Worm (Caenorhabditis elegans) whole organism, midembryonic: ENCODE measurements around the gene F15H10.7.

ENCODE experiments used
- flt-1 ChIP-seq: fragments of 200-800 bp; sonication (Bioruptor generic); IDR thresholded peaks from 2 replicates; pipeline ENCODE4 v1.3.6; 2022; ENCODE audit warnings: missing genetic modification characterization, missing compliant biosample characterization
- ztf-29 ChIP-seq: fragments of 200-800 bp; sonication (Bioruptor generic); IDR thresholded peaks from 2 replicates; pipeline ENCODE4 v1.3.6; 2022; ENCODE audit warnings: missing genetic modification reagents, missing genetic modification characterization, missing compliant biosample characterization

DNA sequence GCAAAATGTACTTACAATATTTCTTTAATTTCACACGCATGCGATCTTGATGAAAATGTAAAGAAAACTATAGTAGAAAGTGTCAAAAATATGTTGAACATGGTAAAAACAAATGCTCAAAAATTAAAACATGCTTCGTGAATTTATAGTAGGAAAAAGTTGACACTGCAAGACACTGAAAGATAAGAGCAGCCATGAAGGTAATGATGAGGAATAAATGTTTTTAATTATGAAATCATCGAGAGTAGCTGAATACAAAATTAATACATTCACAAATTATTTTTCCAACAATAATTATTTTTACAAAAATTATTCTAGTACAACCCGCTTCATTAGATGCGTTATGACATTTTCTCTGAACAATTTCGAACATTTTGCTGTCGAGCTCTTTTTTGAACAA lies 10.7 kb upstream of the F15H10.7 start, which contains the start of gene F15H10.10:
- TF ChIP-seq ztf-29 (GFP tag; lab: Robert Waterston, UW) (no peak), flt-1 (no peak)
